Fruit fly (Drosophila melanogaster): Measurements from ENCODE around the gene Spindly.

The Spindly gene

dm6 chr2L:3575679-3576442 is 45.7 kb upstream of the Spindly start, which contains the start of gene CG43815 (continued):
- TF ChIP-seq CG11504 (tag; optimal IDR thresholded peaks at IDR 0.05) (peak; percentile 67), CG18599 (GFP tag; optimal IDR thresholded peaks at IDR 0.05) (peak; percentile 3), nmo (GFP tag; optimal IDR thresholded peaks at IDR 0.05) (peak; percentile 42), Oli (tag; optimal IDR thresholded peaks at IDR 0.05) (peak; percentile 16), CG8281 (tag; optimal IDR thresholded peaks at IDR 0.05) (no peak), CG1024 (GFP tag; IDR thresholded peaks at IDR 0.05) (no peak)

- TF ChIP-seq Ssrp (tag; optimal IDR thresholded peaks at IDR 0.05) (peak; percentile 87), unpg (GFP tag; optimal IDR thresholded peaks at IDR 0.05) (peak; percentile 87), CG8290 (GFP tag; optimal IDR thresholded peaks at IDR 0.05) (peak; percentile 62), CG8290 (tag; optimal IDR thresholded peaks at IDR 0.05) (peak; percentile 16 to 79), pfk (GFP tag; optimal IDR thresholded peaks at IDR 0.05) (no peak), bsh (GFP tag; optimal IDR thresholded peaks at IDR 0.05) (peak; percentile 11 to 94), mld (GFP tag; IDR thresholded peaks at IDR 0.05; ENCODE audit: partially characterized antibody) (no peak), lbe (GFP tag; optimal IDR thresholded peaks at IDR 0.05) (no peak), dpn (GFP tag; optimal IDR thresholded peaks at IDR 0.05) (peak; percentile 77 to 79), ERR (GFP tag; optimal IDR thresholded peaks at IDR 0.05) (peak; percentile 63), CG16863 (GFP tag; optimal IDR thresholded peaks at IDR 0.05) (peak; percentile 83), Hey (tag; optimal IDR thresholded peaks at IDR 0.05) (peak; percentile 27), CG6813 (GFP tag; optimal IDR thresholded peaks at IDR 0.05) (no peak), CG17385 (GFP tag; optimal IDR thresholded peaks at IDR 0.05) (peak; percentile 71), Dip3 (GFP tag; optimal IDR thresholded peaks at IDR 0.05) (no peak), CG14441 (GFP tag; IDR thresholded peaks at IDR 0.05) (peak; percentile 80), NFAT (GFP tag; IDR thresholded peaks at IDR 0.05) (no peak), ara (GFP tag; IDR thresholded peaks at IDR 0.05) (peak; percentile 93), CG1602 (GFP tag; optimal IDR thresholded peaks at IDR 0.05) (peak; percentile 71), Ada2b (GFP tag; IDR thresholded peaks at IDR 0.05) (peak; percentile 83), repo (GFP tag; optimal IDR thresholded peaks at IDR 0.05) (peak; percentile 63), PHDP (tag; optimal IDR thresholded peaks at IDR 0.05) (peak; percentile 79), sr (GFP tag; IDR thresholded peaks at IDR 0.05) (peak; percentile 50; the same call in 2 of the 3 replicates), Opbp (GFP tag; IDR thresholded peaks at IDR 0.05; ENCODE audit: partially characterized antibody) (no peak), CG33557 (GFP tag; optimal IDR thresholded peaks at IDR 0.05) (peak; percentile 80), CG11695 (GFP tag; IDR thresholded peaks at IDR 0.05) (peak; percentile 76), pb (GFP tag; optimal IDR thresholded peaks at IDR 0.05) (peak; percentile 68), BEAF-32 (GFP tag; optimal IDR thresholded peaks at IDR 0.05) (no peak), bab2 (GFP tag; optimal IDR thresholded peaks at IDR 0.05) (peak; percentile 73), caup (GFP tag; optimal IDR thresholded peaks at IDR 0.05; ENCODE audit: severe bottlenecking) (peak; percentile 22), CG17912 (GFP tag; optimal IDR thresholded peaks at IDR 0.05) (no peak), ewg (GFP tag; optimal IDR thresholded peaks at IDR 0.05) (peak; percentile 73), CG2678 (tag; optimal IDR thresholded peaks at IDR 0.05) (peak; percentile 71), CG3847 (GFP tag; IDR thresholded peaks at IDR 0.05) (no peak; the same call in 1 of the 2 replicates), fd3F (GFP tag; optimal IDR thresholded peaks at IDR 0.05) (no peak), Dll (GFP tag; IDR thresholded peaks at IDR 0.05; ENCODE audit: partially characterized antibody) (no peak), Fer2 (tag; optimal IDR thresholded peaks at IDR 0.05) (peak; percentile 4), CG8944 (GFP tag; optimal IDR thresholded peaks at IDR 0.05) (peak; percentile 82), Mrtf (GFP tag; IDR thresholded peaks at IDR 0.05) (peak; percentile 52; the same call in 1 of the 3 replicates), Hr78 (GFP tag; optimal IDR thresholded peaks at IDR 0.05) (peak in 1 of 2 experiments; percentile 16), CG5953 (GFP tag; IDR thresholded peaks at IDR 0.05) (no peak)
Measured at dm6 chr2L:3573907-3574306, 43.8 kb upstream of the Spindly start.

All from whole organism, embryonic.